Fruit fly (Drosophila melanogaster) whole organism, embryonic: ENCODE results near the gene CG34248.

Experiments
- Blimp-1 ChIP-seq: fragments of 200-800 bp; sonication (Bioruptor generic); optimal IDR thresholded peaks from 3 replicates; lab custom pipeline; 2018; ENCODE audit warnings: missing biosample characterization, missing genetic modification characterization, mild to moderate bottlenecking, moderate library complexity, missing genetic modification reagents
- CG10959 ChIP-seq: fragments of 200-800 bp; sonication (Bioruptor generic); IDR thresholded peaks from 2 replicates; pipeline ENCODE4 v1.3.6; 2022; ENCODE audit warnings: missing biosample characterization, missing genetic modification characterization
- CG11723 ChIP-seq: fragments of 200-800 bp; sonication (Bioruptor generic); optimal IDR thresholded peaks from 2 replicates; lab custom pipeline; 2017; ENCODE audit warnings: missing biosample characterization, mild to moderate bottlenecking, missing genetic modification characterization
- CG12071 ChIP-seq: fragments of 200-800 bp; sonication (Bioruptor generic); optimal IDR thresholded peaks from 3 replicates; lab custom pipeline; 2018; ENCODE audit warnings: missing biosample characterization, mild to moderate bottlenecking, missing genetic modification characterization
- CG1233 ChIP-seq: fragments of 200-800 bp; sonication (Bioruptor generic); optimal IDR thresholded peaks from 4 replicates; lab custom pipeline; 2018; ENCODE audit warnings: missing biosample characterization, mild to moderate bottlenecking, missing genetic modification characterization
- CG12744 ChIP-seq: fragments of 200-800 bp; sonication (Bioruptor generic); optimal IDR thresholded peaks from 2 replicates; lab custom pipeline; 2016; ENCODE audit warnings: missing biosample characterization, missing genetic modification characterization
- CG14014 ChIP-seq: fragments of 200-800 bp; sonication (Bioruptor generic); IDR thresholded peaks from 2 replicates; pipeline ENCODE4 v1.3.6; 2022; ENCODE audit warnings: missing biosample characterization, missing genetic modification characterization
- CG17361 ChIP-seq: fragments of 200-800 bp; sonication (Bioruptor generic); IDR thresholded peaks from 3 replicates; pipeline ENCODE4 v1.3.6; 2022; ENCODE audit warnings: missing biosample characterization, missing genetic modification characterization
- CG18476 ChIP-seq: fragments of 200-800 bp; sonication (Bioruptor generic); optimal IDR thresholded peaks from 2 replicates; lab custom pipeline; 2016; ENCODE audit warnings: missing biosample characterization, mild to moderate bottlenecking, missing genetic modification characterization
- CG2116 ChIP-seq: fragments of 200-800 bp; sonication (Bioruptor generic); optimal IDR thresholded peaks from 3 replicates; lab custom pipeline; 2018; ENCODE audit warnings: missing biosample characterization, mild to moderate bottlenecking, missing genetic modification characterization
- CG2889 ChIP-seq: fragments of 200-800 bp; sonication (Bioruptor generic); IDR thresholded peaks from 3 replicates; pipeline ENCODE4 v1.3.6; 2022; ENCODE audit warnings: missing biosample characterization, missing genetic modification characterization
- CG30403 ChIP-seq: fragments of 200-800 bp; sonication (Bioruptor generic); optimal IDR thresholded peaks from 3 replicates; lab custom pipeline; 2016; ENCODE audit warnings: missing biosample characterization, missing genetic modification characterization
- CG31224 ChIP-seq: fragments of 200-800 bp; sonication (Bioruptor generic); IDR thresholded peaks from 2 replicates; pipeline ENCODE4 v1.3.6; 2022; ENCODE audit warnings: missing biosample characterization, missing genetic modification characterization
- CG33557 ChIP-seq: fragments of 200-800 bp; sonication (Bioruptor generic); optimal IDR thresholded peaks from 2 replicates; lab custom pipeline; 2019; ENCODE audit warnings: missing biosample characterization, mild to moderate bottlenecking, missing genetic modification characterization, moderate library complexity
- CG4282 ChIP-seq: fragments of 200-800 bp; sonication (Bioruptor generic); optimal IDR thresholded peaks from 2 replicates; lab custom pipeline; 2016; ENCODE audit warnings: missing biosample characterization, missing genetic modification characterization
- CG43689 ChIP-seq: fragments of 200-800 bp; sonication (Bioruptor generic); IDR thresholded peaks from 2 replicates; pipeline ENCODE4 v1.3.6; 2022; ENCODE audit warnings: missing biosample characterization, missing genetic modification characterization
- CG5245 ChIP-seq: fragments of 200-800 bp; sonication (Bioruptor generic); optimal IDR thresholded peaks from 3 replicates; lab custom pipeline; 2016; ENCODE audit warnings: missing biosample characterization, missing genetic modification characterization
- CG6813 ChIP-seq: fragments of 200-800 bp; sonication (Bioruptor generic); optimal IDR thresholded peaks from 2 replicates; lab custom pipeline; 2017; ENCODE audit warnings: missing biosample characterization, missing genetic modification characterization, mild to moderate bottlenecking, moderate library complexity, missing genetic modification reagents
- CG7372 ChIP-seq: fragments of 200-800 bp; sonication (Bioruptor generic); IDR thresholded peaks from 2 replicates; pipeline ENCODE4 v1.3.6; 2022; ENCODE audit warnings: missing biosample characterization, missing genetic modification characterization
- CG7839 ChIP-seq: fragments of 200-800 bp; sonication (Bioruptor generic); optimal IDR thresholded peaks from 3 replicates; lab custom pipeline; 2018; ENCODE audit warnings: missing biosample characterization, mild to moderate bottlenecking, missing genetic modification characterization, moderate library complexity
- CG8089 ChIP-seq: fragments of 200-800 bp; sonication (Bioruptor generic); optimal IDR thresholded peaks from 3 replicates; lab custom pipeline; 2016; ENCODE audit warnings: missing biosample characterization, missing genetic modification characterization
- CG8944 ChIP-seq: fragments of 200-800 bp; sonication (Bioruptor generic); optimal IDR thresholded peaks from 3 replicates; lab custom pipeline; 2016; ENCODE audit warnings: missing biosample characterization, missing genetic modification characterization
- CG9817 ChIP-seq: fragments of 200-800 bp; sonication (Bioruptor generic); optimal IDR thresholded peaks from 2 replicates; lab custom pipeline; 2018; ENCODE audit warnings: missing biosample characterization, mild to moderate bottlenecking, missing genetic modification characterization, moderate library complexity
- ERR ChIP-seq: fragments of 200-800 bp; sonication (Bioruptor generic); optimal IDR thresholded peaks from 2 replicates; lab custom pipeline; 2016; ENCODE audit warnings: missing biosample characterization, missing genetic modification characterization
- Ets65A ChIP-seq: fragments of 200-800 bp; sonication (Bioruptor generic); peaks from one replicate; lab custom pipeline; 2016; ENCODE audit warnings: missing biosample characterization, missing genetic modification characterization
- GATAe ChIP-seq: fragments of 200-800 bp; sonication (Bioruptor generic); conservative IDR thresholded peaks from 2 replicates; pipeline ENCODE4 v1.3.6; 2022; ENCODE audit warnings: missing biosample characterization, missing genetic modification characterization
- Hr51 ChIP-seq, 2 experiments: fragments of 200-800 bp; sonication (Bioruptor generic); optimal IDR thresholded peaks; 2 replicates in 1 of 2; 3 replicates in 1 of 2; lab custom pipeline; 2016 to 2018; ENCODE audit warnings: missing biosample characterization in 2 of 2, missing genetic modification characterization in 2 of 2, mild to moderate bottlenecking in 1 of 2, moderate library complexity in 1 of 2
- Med ChIP-seq: fragments of 200-800 bp; sonication (Bioruptor generic); peaks from one replicate; lab custom pipeline; 2016; ENCODE audit warnings: missing biosample characterization, missing genetic modification characterization, mild to moderate bottlenecking, inconsistent platforms, moderate library complexity
- NfI ChIP-seq: fragments of 200-800 bp; sonication (Bioruptor generic); optimal IDR thresholded peaks from 3 replicates; lab custom pipeline; 2018; ENCODE audit warnings: missing biosample characterization, mild to moderate bottlenecking, missing genetic modification characterization, moderate library complexity
- Rx ChIP-seq: fragments of 200-800 bp; sonication (Bioruptor generic); IDR thresholded peaks from 2 replicates; pipeline ENCODE4 v1.3.6; 2022; ENCODE audit warnings: missing biosample characterization, missing genetic modification characterization
- Tbp ChIP-seq: fragments of >200 bp; optimal IDR thresholded peaks from 2 replicates; lab custom pipeline; 2018; ENCODE audit warnings: missing biosample characterization, missing genetic modification characterization
- abd-A ChIP-seq: fragments of 200-800 bp; sonication (Bioruptor generic); optimal IDR thresholded peaks from 3 replicates; lab custom pipeline; 2019; ENCODE audit warnings: missing biosample characterization, mild to moderate bottlenecking, missing genetic modification characterization, moderate library complexity
- ac ChIP-seq: fragments of 200-800 bp; sonication (Bioruptor generic); optimal IDR thresholded peaks from 3 replicates; lab custom pipeline; 2017; ENCODE audit warnings: missing biosample characterization, mild to moderate bottlenecking, missing genetic modification characterization
- caup ChIP-seq: fragments of 200-800 bp; sonication (Bioruptor generic); optimal IDR thresholded peaks from 3 replicates; lab custom pipeline; 2017; ENCODE audit warnings: missing biosample characterization, mild to moderate bottlenecking, missing genetic modification characterization, moderate library complexity; ENCODE audit not compliant: severe bottlenecking
- chinmo ChIP-seq: fragments of 200-800 bp; sonication (Bioruptor generic); IDR thresholded peaks from 4 replicates; pipeline ENCODE4 v1.3.6; 2022; ENCODE audit warnings: missing biosample characterization, missing genetic modification characterization; ENCODE audit not compliant: partially characterized antibody
- croc ChIP-seq: fragments of 200-800 bp; sonication (Bioruptor generic); conservative IDR thresholded peaks from 3 replicates; pipeline ENCODE4 v1.3.6; 2022; ENCODE audit warnings: missing biosample characterization, missing genetic modification characterization
- ewg ChIP-seq: fragments of 200-800 bp; sonication (Bioruptor generic); optimal IDR thresholded peaks from 3 replicates; lab custom pipeline; 2017; ENCODE audit warnings: mild to moderate bottlenecking, missing biosample characterization, missing genetic modification reagents, missing genetic modification characterization
- fu2 ChIP-seq: fragments of 200-800 bp; sonication (Bioruptor generic); optimal IDR thresholded peaks from 2 replicates; lab custom pipeline; 2016; ENCODE audit warnings: missing biosample characterization, missing genetic modification characterization
- gem ChIP-seq: fragments of 200-800 bp; sonication (Bioruptor generic); optimal IDR thresholded peaks from 2 replicates; lab custom pipeline; 2019; ENCODE audit warnings: missing biosample characterization, mild to moderate bottlenecking, missing genetic modification characterization, moderate library complexity
- grn ChIP-seq: fragments of 200-800 bp; sonication (Bioruptor generic); optimal IDR thresholded peaks from 3 replicates; lab custom pipeline; 2017; ENCODE audit warnings: missing biosample characterization, missing genetic modification characterization
- jigr1 ChIP-seq: fragments of 200-800 bp; sonication (Bioruptor generic); IDR thresholded peaks from 3 replicates; pipeline ENCODE4 v1.3.6; 2022; ENCODE audit warnings: missing biosample characterization, missing genetic modification characterization
- knrl ChIP-seq: fragments of 200-800 bp; sonication (Bioruptor generic); IDR thresholded peaks from 3 replicates; pipeline ENCODE4 v1.3.6; 2022; ENCODE audit warnings: missing biosample characterization, missing genetic modification characterization; ENCODE audit not compliant: partially characterized antibody
- nerfin-1 ChIP-seq: fragments of 200-800 bp; sonication (Bioruptor generic); optimal IDR thresholded peaks from 3 replicates; lab custom pipeline; 2019; ENCODE audit warnings: missing biosample characterization, mild to moderate bottlenecking, missing genetic modification characterization, moderate library complexity
- ranshi ChIP-seq: fragments of 200-800 bp; sonication (Bioruptor generic); IDR thresholded peaks from 2 replicates; pipeline ENCODE4 v1.3.6; 2022; ENCODE audit warnings: missing biosample characterization, missing genetic modification characterization
- run ChIP-seq: fragments of 200-800 bp; sonication (Bioruptor generic); optimal IDR thresholded peaks from 3 replicates; lab custom pipeline; 2018; ENCODE audit warnings: missing biosample characterization, mild to moderate bottlenecking, missing genetic modification characterization
- salm ChIP-seq: fragments of 200-800 bp; sonication (Bioruptor generic); optimal IDR thresholded peaks from 2 replicates; lab custom pipeline; 2018; ENCODE audit warnings: missing biosample characterization, mild to moderate bottlenecking, missing genetic modification characterization
- sob ChIP-seq: fragments of 200-800 bp; sonication (Bioruptor generic); IDR thresholded peaks from 2 replicates; pipeline ENCODE4 v1.3.6; 2022; ENCODE audit warnings: missing biosample characterization, missing genetic modification characterization
- ttk ChIP-seq: fragments of 200-800 bp; sonication (Bioruptor generic); IDR thresholded peaks from 2 replicates; pipeline ENCODE4 v2.1.2; 2022; ENCODE audit warnings: missing biosample characterization, missing genetic modification characterization
- usp ChIP-seq: fragments of >200 bp; optimal IDR thresholded peaks from 2 replicates; lab custom pipeline; 2017; ENCODE audit warnings: missing biosample characterization, missing genetic modification characterization
- zen2 ChIP-seq: fragments of 200-800 bp; sonication (Bioruptor generic); IDR thresholded peaks from 3 replicates; pipeline ENCODE4 v1.3.6; 2022; ENCODE audit warnings: missing biosample characterization, missing genetic modification characterization; ENCODE audit not compliant: partially characterized antibody
- zfh1 ChIP-seq: fragments of 200-800 bp; sonication (Bioruptor generic); IDR thresholded peaks from 3 replicates; pipeline ENCODE4 v1.3.6; 2022; ENCODE audit warnings: missing biosample characterization, missing genetic modification characterization

CG34248 gene

dm6 chr3L:16286258-16286657 is 15.6 kb upstream of the CG34248 start (continued):
- TF ChIP-seq CG8089 (GFP tag; lab: Kevin White, UChicago) (no peak), zen2 (GFP tag; lab: Robert Waterston, UW) (no peak), ranshi (GFP tag; lab: Robert Waterston, UW) (peak; percentile 24; the same call in 1 of the 2 replicates), sob (no peak), CG5245 (GFP tag; lab: Kevin White, UChicago) (no peak), CG2116 (GFP tag; lab: Kevin White, UChicago) (no peak), CG10959 (GFP tag; lab: Robert Waterston, UW) (no peak), usp (no peak), CG30403 (peak; percentile 20), croc (no peak), abd-A (tag; lab: Kevin White, UChicago) (peak; percentile 21), CG12744 (no peak), CG7839 (tag; lab: Kevin White, UChicago) (peak; percentile 48), Med (GFP tag; lab: Kevin White, UChicago) (peak; percentile 79), zfh1 (GFP tag; lab: Robert Waterston, UW) (no peak), CG18476 (GFP tag; lab: Kevin White, UChicago) (no peak), CG11723 (GFP tag; lab: Kevin White, UChicago) (no peak), Ets65A (GFP tag; lab: Kevin White, UChicago) (peak; percentile 29), CG12071 (GFP tag; lab: Kevin White, UChicago) (peak; percentile 31), jigr1 (GFP tag; lab: Robert Waterston, UW) (no peak), CG1233 (GFP tag; lab: Kevin White, UChicago) (no peak), grn (GFP tag; lab: Kevin White, UChicago) (no peak), fu2 (GFP tag; lab: Kevin White, UChicago) (no peak), ewg (GFP tag; lab: Kevin White, UChicago) (no peak), GATAe (GFP tag; lab: Robert Waterston, UW) (no peak), nerfin-1 (tag; lab: Kevin White, UChicago) (no peak), CG9817 (tag; lab: Kevin White, UChicago) (no peak), ac (GFP tag; lab: Kevin White, UChicago) (no peak), CG17361 (GFP tag; lab: Robert Waterston, UW) (no peak), CG14014 (GFP tag; lab: Robert Waterston, UW) (no peak; the same call in 1 of the 2 replicates), gem (peak; percentile 56), CG31224 (GFP tag; lab: Robert Waterston, UW) (no peak), chinmo (GFP tag; lab: Robert Waterston, UW) (0 out of 4 replicates have a peak, but pooled peaks have one; percentile 47), Hr51 (GFP tag; optimal IDR thresholded peaks at IDR 0.05; lab: Kevin White, UChicago) (peak in 1 of 2 experiments; percentile 67), NfI (GFP tag; lab: Kevin White, UChicago) (no peak), salm (tag; lab: Kevin White, UChicago) (no peak), CG33557 (GFP tag; lab: Kevin White, UChicago) (no peak), Rx (GFP tag; lab: Robert Waterston, UW) (no peak), Blimp-1 (GFP tag; lab: Kevin White, UChicago) (peak; percentile 23), CG4282 (GFP tag; lab: Kevin White, UChicago) (no peak), CG2889 (GFP tag; lab: Robert Waterston, UW) (no peak), caup (GFP tag; lab: Kevin White, UChicago) (no peak), knrl (GFP tag; lab: Robert Waterston, UW) (no peak), ERR (GFP tag; lab: Kevin White, UChicago) (no peak), Tbp (no peak), CG8944 (GFP tag; lab: Kevin White, UChicago) (no peak), CG6813 (GFP tag; lab: Kevin White, UChicago) (no peak), CG43689 (no peak), CG7372 (GFP tag; lab: Robert Waterston, UW) (no peak), run (peak; percentile 6), ttk (0 out of 2 replicates have a peak, but pooled peaks have one; percentile 5)
